Fruit fly (Drosophila melanogaster): ENCODE measurements around the gene pkaap.

DNA sequence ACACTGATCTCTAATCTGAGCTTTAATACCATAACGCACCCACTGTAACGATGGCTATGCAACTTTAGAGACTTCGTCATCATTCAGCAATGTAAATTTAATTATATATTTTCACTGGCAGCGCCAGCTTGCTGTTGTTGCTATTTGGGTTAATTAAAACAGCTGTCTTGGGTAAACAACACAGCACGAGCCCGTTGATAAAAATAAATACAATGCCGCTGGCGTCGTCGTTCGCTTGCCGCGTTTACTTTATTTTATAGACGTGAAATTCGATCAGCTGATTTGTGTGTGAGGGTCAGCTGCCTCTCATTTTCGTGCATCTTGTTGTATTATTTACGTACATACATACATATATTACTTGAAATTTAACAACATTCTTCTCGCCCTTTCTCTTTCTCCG, 15.4 kb upstream of the pkaap start:
- no peak for TF ChIP-seq pdm3 (GFP tag; optimal IDR thresholded peaks at IDR 0.05)
- TF ChIP-seq Ets21C (GFP tag; optimal IDR thresholded peaks at IDR 0.05), result no peak
- TF ChIP-seq cyc (GFP tag; optimal IDR thresholded peaks at IDR 0.05), result no peak
- no peak for TF ChIP-seq OdsH (GFP tag; optimal IDR thresholded peaks at IDR 0.05)
- TF ChIP-seq Hr39 (GFP tag; optimal IDR thresholded peaks at IDR 0.05), result no peak
- TF ChIP-seq CG3032 (tag; optimal IDR thresholded peaks at IDR 0.05), result no peak
- no peak for TF ChIP-seq CG6808 (GFP tag; optimal IDR thresholded peaks at IDR 0.05)
- no peak for TF ChIP-seq CG15336 (GFP tag; IDR thresholded peaks at IDR 0.05)
- no peak for TF ChIP-seq ss (GFP tag; optimal IDR thresholded peaks at IDR 0.05)
- no peak for TF ChIP-seq Hr4 (GFP tag; optimal IDR thresholded peaks at IDR 0.05)
- no peak for TF ChIP-seq CG31627 (GFP tag; optimal IDR thresholded peaks at IDR 0.05)
